Worm (Caenorhabditis elegans): ENCODE results near the gene R160.12.
A peak's percentile ranks its signal among the peaks of the same experiment; 100 is the strongest.

R160.12 gene

ce11 chrX:4388834-4389409 is 11.3 kb upstream of the R160.12 start, which contains the start of gene dpy-23 (continued):
- TF ChIP-seq ets-5 (GFP tag; IDR thresholded peaks at IDR 0.05) (no peak), ceh-88 (GFP tag; IDR thresholded peaks at IDR 0.05) (peak; percentile 66; the same call in 1 of the 2 replicates), lin-39 (tag; optimal IDR thresholded peaks at IDR 0.05) (peak; percentile 49), alr-1 (tag; optimal IDR thresholded peaks at IDR 0.05; ENCODE audit: borderline replicate concordance) (no peak), lin-35 (GFP tag; optimal IDR thresholded peaks at IDR 0.05) (peak; percentile 84), hlh-17 (GFP tag; optimal IDR thresholded peaks at IDR 0.05; ENCODE audit: borderline replicate concordance) (no peak), ama-1 (optimal IDR thresholded peaks at IDR 0.05) (no peak), F16B12.6 (tag; optimal IDR thresholded peaks at IDR 0.05) (peak; percentile 39), lin-14 (GFP tag; optimal IDR thresholded peaks at IDR 0.05) (peak; percentile 99), nhr-84 (tag; optimal IDR thresholded peaks at IDR 0.05) (no peak), C16A3.4 (tag; optimal IDR thresholded peaks at IDR 0.05) (peak; percentile 71), lsy-2 (tag; optimal IDR thresholded peaks at IDR 0.05) (peak; percentile 81 to 93), ceh-8 (GFP tag; optimal IDR thresholded peaks at IDR 0.05) (peak; percentile 88), elt-3 (tag; optimal IDR thresholded peaks at IDR 0.05) (peak in 4 of 6 experiments; percentile 6 to 72 (median 66)), unc-62 (GFP tag; optimal IDR thresholded peaks at IDR 0.05) (no peak), nhr-71 (tag; optimal IDR thresholded peaks at IDR 0.05) (peak; percentile 98), vab-15 (tag; optimal IDR thresholded peaks at IDR 0.05) (peak; percentile 67), snpc-4 (tag; optimal IDR thresholded peaks at IDR 0.05) (peak; percentile 40), pax-3 (tag; optimal IDR thresholded peaks at IDR 0.05) (peak; percentile 73), nhr-47 (tag; optimal IDR thresholded peaks at IDR 0.05) (peak; percentile 94), ztf-4 (tag; optimal IDR thresholded peaks at IDR 0.05) (peak; percentile 94), lir-3 (tag; optimal IDR thresholded peaks at IDR 0.05; ENCODE audit: poor library complexity) (peak; percentile 84), ceh-90 (tag; optimal IDR thresholded peaks at IDR 0.05) (no peak), C34B4.2 (tag; optimal IDR thresholded peaks at IDR 0.05) (no peak), nhr-20 (tag; optimal IDR thresholded peaks at IDR 0.05) (peak; percentile 96), dsc-1 (tag; optimal IDR thresholded peaks at IDR 0.05) (peak; percentile 91), hlh-4 (tag; optimal IDR thresholded peaks at IDR 0.05) (no peak), nhr-11 (tag; optimal IDR thresholded peaks at IDR 0.05) (peak; percentile 87), ceh-82 (tag; optimal IDR thresholded peaks at IDR 0.05) (peak; percentile 51 to 97 (median 93)), unc-98 (GFP tag; IDR thresholded peaks at IDR 0.05) (peak; percentile 56), egl-27 (tag; optimal IDR thresholded peaks at IDR 0.05) (peak; percentile 76 to 86), ces-1 (GFP tag; optimal IDR thresholded peaks at IDR 0.05) (peak; percentile 66), aly-2 (tag; optimal IDR thresholded peaks at IDR 0.05) (peak; percentile 57), jun-1 (tag; optimal IDR thresholded peaks at IDR 0.05) (peak; percentile 94), tbx-2 (tag; optimal IDR thresholded peaks at IDR 0.05) (peak; percentile 96), fos-1 (tag; optimal IDR thresholded peaks at IDR 0.05) (peak; percentile 91), zag-1 (tag; optimal IDR thresholded peaks at IDR 0.05) (peak; percentile 59), pqm-1 (tag; optimal IDR thresholded peaks at IDR 0.05) (no peak), unc-130 (tag; optimal IDR thresholded peaks at IDR 0.05) (peak; percentile 79), nhr-12 (tag; optimal IDR thresholded peaks at IDR 0.05) (no peak), snu-23 (GFP tag; optimal IDR thresholded peaks at IDR 0.05) (peak; percentile 96), lin-15B (tag; optimal IDR thresholded peaks at IDR 0.05) (peak; percentile 38)

ce11 chrX:4386493-4386892 is 8.9 kb upstream of the R160.12 start:
- peak; percentile 59 for TF ChIP-seq lin-14 (GFP tag; optimal IDR thresholded peaks at IDR 0.05)
- no peak for TF ChIP-seq nhr-84 (tag; optimal IDR thresholded peaks at IDR 0.05)
- TF ChIP-seq efl-1 (optimal IDR thresholded peaks at IDR 0.05) = no peak
- TF ChIP-seq efl-1 (GFP tag; optimal IDR thresholded peaks at IDR 0.05 in 1 of 2) = no peak
- peak; percentile 76 for TF ChIP-seq nhr-85 (tag)
- TF ChIP-seq ceh-63 (GFP tag; optimal IDR thresholded peaks at IDR 0.05) = no peak
- TF ChIP-seq unc-30 (tag; optimal IDR thresholded peaks at IDR 0.05) = no peak
- no peak for TF ChIP-seq irx-1 (tag; optimal IDR thresholded peaks at IDR 0.05)
- peak in 1 of 6 experiments; percentile 13 for TF ChIP-seq elt-3 (tag; optimal IDR thresholded peaks at IDR 0.05)
- no peak for TF ChIP-seq nhr-12 (tag; optimal IDR thresholded peaks at IDR 0.05)
- TF ChIP-seq lin-35 (GFP tag; optimal IDR thresholded peaks at IDR 0.05) = peak in 1 of 2 experiments; percentile 51
- TF ChIP-seq nhr-71 (tag; optimal IDR thresholded peaks at IDR 0.05) = peak; percentile 51
- no peak for TF ChIP-seq swsn-7 (tag; optimal IDR thresholded peaks at IDR 0.05)
- TF ChIP-seq isw-1 (GFP tag; IDR thresholded peaks at IDR 0.05) = no peak
- no peak for TF ChIP-seq ceh-82 (tag; optimal IDR thresholded peaks at IDR 0.05)
- TF ChIP-seq pag-3 (tag; optimal IDR thresholded peaks at IDR 0.05; ENCODE audit: borderline replicate concordance, insufficient read depth) = no peak
- no peak for TF ChIP-seq alr-1 (tag; optimal IDR thresholded peaks at IDR 0.05; ENCODE audit: borderline replicate concordance)
- no peak for TF ChIP-seq lsy-2 (tag; optimal IDR thresholded peaks at IDR 0.05)
- no peak for TF ChIP-seq nhr-237 (tag; optimal IDR thresholded peaks at IDR 0.05)
- TF ChIP-seq nhr-76 (tag; optimal IDR thresholded peaks at IDR 0.05) = no peak

All from whole organism, L1 larva.